Fruit fly (Drosophila melanogaster) S2 (cell line): ENCODE results near the gene corn.

ENCODE experiments used
- CG8478 ChIP-seq: fragments of >200 bp; optimal IDR thresholded peaks from 2 replicates; lab custom pipeline; 2018
- CTCF ChIP-seq, 2 experiments: fragments of >200 bp; optimal IDR thresholded peaks; 2 replicates each; lab custom pipeline; 2018

- TF ChIP-seq CG8478 (no peak), CTCF (optimal IDR thresholded peaks at IDR 0.05; lab: Kevin White, UChicago) (no peak)
These were observed 40.9 kb downstream of the corn start for dm6 chr3L:7115944-7116343.
